Worm (Caenorhabditis elegans) whole organism, young adult: ENCODE results near the gene mab-10.

ENCODE experiments used
- B0261.1 ChIP-seq: sonication (generic microtip); optimal IDR thresholded peaks from 2 replicates; lab custom pipeline; 2016; ENCODE audit warnings: mild to moderate bottlenecking, missing genetic modification characterization, moderate library complexity, missing compliant biosample characterization
- F10E7.11 ChIP-seq: sonication (generic microtip); optimal IDR thresholded peaks from 2 replicates; lab custom pipeline; 2017; ENCODE audit warnings: mild to moderate bottlenecking, missing genetic modification characterization, moderate library complexity, missing compliant biosample characterization
- F22D6.2 ChIP-seq: sonication (generic microtip); optimal IDR thresholded peaks from 2 replicates; lab custom pipeline; 2016; ENCODE audit warnings: mild to moderate bottlenecking, missing genetic modification characterization, missing compliant biosample characterization
- F49E8.2 ChIP-seq: sonication (generic microtip); optimal IDR thresholded peaks from 3 replicates; lab custom pipeline; 2017; ENCODE audit warnings: missing genetic modification characterization, mild to moderate bottlenecking, missing compliant biosample characterization, antibody characterized with exemption, moderate library complexity; ENCODE audit not compliant: insufficient read depth
- F52B5.7 ChIP-seq: sonication (generic microtip); optimal IDR thresholded peaks from 2 replicates; lab custom pipeline; 2016; ENCODE audit warnings: mild to moderate bottlenecking, missing genetic modification characterization, missing compliant biosample characterization
- F57C9.4 ChIP-seq: sonication (generic microtip); optimal IDR thresholded peaks from 2 replicates; lab custom pipeline; 2017; ENCODE audit warnings: mild to moderate bottlenecking, missing genetic modification characterization, missing compliant biosample characterization
- K11D2.4 ChIP-seq: fragments of 200-800 bp; sonication (Bioruptor generic); IDR thresholded peaks from 2 replicates; pipeline ENCODE4 v1.3.6; 2022; ENCODE audit warnings: missing genetic modification reagents, missing genetic modification characterization, missing compliant biosample characterization
- aptf-2 ChIP-seq: fragments of 200-800 bp; sonication (Bioruptor generic); conservative IDR thresholded peaks from 2 replicates; pipeline ENCODE4 v1.3.6; 2022; ENCODE audit warnings: missing genetic modification reagents, missing genetic modification characterization, missing compliant biosample characterization
- athp-1 ChIP-seq: sonication (generic microtip); optimal IDR thresholded peaks from 2 replicates; lab custom pipeline; 2017; ENCODE audit warnings: mild to moderate bottlenecking, missing genetic modification characterization, missing compliant biosample characterization
- attf-3 ChIP-seq: fragments of 200-800 bp; sonication (Bioruptor generic); conservative IDR thresholded peaks from 2 replicates; pipeline ENCODE4 v1.3.6; 2022; ENCODE audit warnings: missing genetic modification reagents, missing genetic modification characterization, missing compliant biosample characterization
- attf-6 ChIP-seq: fragments of 200-800 bp; sonication (Bioruptor generic); IDR thresholded peaks from 2 replicates; pipeline ENCODE4 v1.3.6; 2022; ENCODE audit warnings: missing genetic modification reagents, missing genetic modification characterization, missing compliant biosample characterization
- bed-2 ChIP-seq: fragments of 200-800 bp; sonication (Bioruptor generic); IDR thresholded peaks from 2 replicates; pipeline ENCODE4 v1.3.6; 2022; ENCODE audit warnings: missing genetic modification reagents, missing genetic modification characterization, missing compliant biosample characterization
- ceh-100 ChIP-seq: fragments of 200-800 bp; sonication (Bioruptor generic); IDR thresholded peaks from 2 replicates; pipeline ENCODE4 v1.3.6; 2022; ENCODE audit warnings: missing genetic modification reagents, missing genetic modification characterization, missing compliant biosample characterization
- ceh-27 ChIP-seq: fragments of 200-800 bp; sonication (Bioruptor generic); optimal IDR thresholded peaks from 2 replicates; lab custom pipeline; 2018; ENCODE audit warnings: mild to moderate bottlenecking, missing genetic modification characterization, moderate library complexity, missing compliant biosample characterization
- ceh-91 ChIP-seq: fragments of 200-800 bp; sonication (Bioruptor generic); IDR thresholded peaks from 2 replicates; pipeline ENCODE4 v1.3.6; 2022; ENCODE audit warnings: missing genetic modification reagents, missing genetic modification characterization, missing compliant biosample characterization
- chd-7 ChIP-seq: sonication (generic microtip); optimal IDR thresholded peaks from 2 replicates; lab custom pipeline; 2016; ENCODE audit warnings: mild to moderate bottlenecking, missing genetic modification characterization, moderate library complexity, missing compliant biosample characterization
- die-1 ChIP-seq: sonication (generic microtip); optimal IDR thresholded peaks from 2 replicates; lab custom pipeline; 2016; ENCODE audit warnings: missing genotype, mild to moderate bottlenecking, missing genetic modification characterization, missing compliant biosample characterization
- dpl-1 ChIP-seq: fragments of 150-350 bp; optimal IDR thresholded peaks from 2 replicates; lab custom pipeline; 2014; ENCODE audit warnings: missing biosample characterization, missing genetic modification reagents, missing genetic modification characterization
- egl-44 ChIP-seq: fragments of 200-800 bp; sonication (Bioruptor generic); IDR thresholded peaks from 2 replicates; pipeline ENCODE4 v1.3.6; 2022; ENCODE audit warnings: missing genetic modification reagents, missing genetic modification characterization, missing compliant biosample characterization
- egrh-3 ChIP-seq: fragments of 200-800 bp; sonication (Bioruptor generic); IDR thresholded peaks from 2 replicates; pipeline ENCODE4 v1.3.6; 2022; ENCODE audit warnings: missing genetic modification reagents, missing genetic modification characterization, missing compliant biosample characterization
- ets-4 ChIP-seq: fragments of 200-800 bp; sonication (Bioruptor generic); optimal IDR thresholded peaks from 2 replicates; lab custom pipeline; 2018; ENCODE audit warnings: mild to moderate bottlenecking, missing genetic modification characterization, missing compliant biosample characterization
- hlh-12 ChIP-seq: sonication (generic microtip); optimal IDR thresholded peaks from 2 replicates; lab custom pipeline; 2016; ENCODE audit warnings: missing genetic modification characterization, missing compliant biosample characterization
- hmg-20 ChIP-seq: fragments of 200-800 bp; sonication (Bioruptor generic); IDR thresholded peaks from 2 replicates; pipeline ENCODE4 v1.3.6; 2022; ENCODE audit warnings: missing genetic modification reagents, missing genetic modification characterization, missing compliant biosample characterization
- let-607 ChIP-seq, 2 experiments: fragments of 200-800 bp in 1 of 2; sonication (Bioruptor generic) in 1 of 2; sonication (generic microtip) in 1 of 2; optimal IDR thresholded peaks; 2 replicates each; lab custom pipeline; 2016 to 2018; ENCODE audit warnings: mild to moderate bottlenecking in 2 of 2, missing compliant biosample characterization in 2 of 2, missing genetic modification characterization in 2 of 2, moderate library complexity in 2 of 2, missing genotype in 1 of 2
- lin-26 ChIP-seq: fragments of 200-800 bp; sonication (Bioruptor generic); IDR thresholded peaks from 2 replicates; pipeline ENCODE4 v1.3.6; 2022; ENCODE audit warnings: missing genetic modification reagents, missing genetic modification characterization, missing compliant biosample characterization
- lin-35 ChIP-seq, 3 experiments: fragments of 150-350 bp in 2 of 3; sonication (generic microtip) in 1 of 3; optimal IDR thresholded peaks; 2 replicates each; lab custom pipeline; 2014 to 2018; ENCODE audit warnings: missing biosample characterization in 3 of 3, missing genetic modification characterization in 3 of 3, missing genetic modification reagents in 3 of 3
- lin-40 ChIP-seq: sonication (generic microtip); optimal IDR thresholded peaks from 2 replicates; lab custom pipeline; 2016; ENCODE audit warnings: missing genetic modification characterization, mild to moderate bottlenecking, missing compliant biosample characterization, missing genotype, missing genetic modification reagents
- madf-6 ChIP-seq: fragments of 200-800 bp; sonication (Bioruptor generic); IDR thresholded peaks from 2 replicates; pipeline ENCODE4 v1.3.6; 2022; ENCODE audit warnings: missing genetic modification reagents, missing genetic modification characterization, missing compliant biosample characterization
- madf-8 ChIP-seq: fragments of 200-800 bp; sonication (Bioruptor generic); conservative IDR thresholded peaks from 2 replicates; pipeline ENCODE4 v1.3.6; 2022; ENCODE audit warnings: missing genetic modification reagents, missing genetic modification characterization, missing compliant biosample characterization
- mcd-1 ChIP-seq: fragments of 200-800 bp; sonication (Bioruptor generic); IDR thresholded peaks from 2 replicates; pipeline ENCODE4 v1.3.6; 2022; ENCODE audit warnings: missing genetic modification reagents, missing genetic modification characterization, missing compliant biosample characterization
- mxl-1 ChIP-seq: sonication (generic microtip); optimal IDR thresholded peaks from 2 replicates; lab custom pipeline; 2016; ENCODE audit warnings: missing genetic modification characterization, missing compliant biosample characterization
- nhr-27 ChIP-seq: fragments of 200-800 bp; sonication (Bioruptor generic); optimal IDR thresholded peaks from 2 replicates; lab custom pipeline; 2018; ENCODE audit warnings: mild to moderate bottlenecking, missing genetic modification characterization, moderate library complexity, missing compliant biosample characterization
- rec-8 ChIP-seq, 2 experiments: sonication (generic microtip); optimal IDR thresholded peaks; 2 replicates each; lab custom pipeline; 2016; ENCODE audit warnings: mild to moderate bottlenecking in 2 of 2, missing genetic modification characterization in 2 of 2, missing genetic modification reagents in 2 of 2, missing genotype in 2 of 2, missing biosample characterization in 1 of 2, missing compliant biosample characterization in 1 of 2, moderate library complexity in 1 of 2
- repo-1 ChIP-seq: sonication (generic microtip); optimal IDR thresholded peaks from 2 replicates; lab custom pipeline; 2017; ENCODE audit warnings: mild to moderate bottlenecking, missing genetic modification characterization, missing compliant biosample characterization
- rpc-1 ChIP-seq, 2 experiments: fragments of 150-350 bp in 1 of 2; sonication (generic microtip) in 1 of 2; optimal IDR thresholded peaks; 2 replicates each; lab custom pipeline; 2014 to 2018; ENCODE audit warnings: missing biosample characterization in 1 of 2, missing genetic modification characterization in 1 of 2, missing genetic modification reagents in 1 of 2, missing genotype in 1 of 2
- somi-1 ChIP-seq: fragments of 200-800 bp; sonication (Bioruptor generic); optimal IDR thresholded peaks from 2 replicates; lab custom pipeline; 2018; ENCODE audit warnings: mild to moderate bottlenecking, missing genetic modification characterization, missing compliant biosample characterization
- ztf-25 ChIP-seq: fragments of 200-800 bp; sonication (Bioruptor generic); IDR thresholded peaks from 2 replicates; pipeline ENCODE4 v1.3.6; 2022; ENCODE audit warnings: missing genetic modification reagents, missing genetic modification characterization, missing compliant biosample characterization

mab-10 gene

DNA sequence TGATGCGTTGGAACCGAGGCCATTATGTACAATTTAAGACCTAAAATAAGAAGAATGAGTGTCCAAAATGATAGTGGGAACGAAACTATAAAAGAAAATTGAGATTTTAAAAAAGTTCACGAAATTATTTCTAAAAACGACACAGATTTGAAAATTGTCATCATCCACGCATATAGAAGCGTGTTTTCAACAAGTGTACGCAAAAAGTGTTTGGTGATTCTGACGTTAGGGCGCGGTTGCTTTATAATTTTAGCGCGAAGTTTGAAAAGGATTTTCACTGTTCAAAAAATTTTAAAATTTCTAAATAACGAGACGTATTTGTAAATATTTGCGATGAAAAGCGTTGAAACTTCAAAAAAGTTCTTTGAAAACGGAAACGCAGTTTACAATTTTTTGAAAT is 35.5 kb downstream of the mab-10 start, which contains the start of gene cdc-48.1 (continued):
- TF ChIP-seq ceh-100 (peak; percentile 94), rpc-1 (optimal IDR thresholded peaks at IDR 0.05; lab: Kevin White, UChicago) (peak; percentile 18), rpc-1 (tag; optimal IDR thresholded peaks at IDR 0.05; lab: Kevin White, UChicago) (peak; percentile 14), madf-8 (GFP tag; lab: Robert Waterston, UW) (peak; percentile 94), mxl-1 (no peak), F52B5.7 (peak; percentile 98), somi-1 (GFP tag; lab: Kevin White, UChicago) (peak; percentile 99), attf-3 (GFP tag; lab: Robert Waterston, UW) (peak; percentile 94), hmg-20 (GFP tag; lab: Robert Waterston, UW) (peak; percentile 95), die-1 (peak; percentile 89), madf-6 (GFP tag; lab: Robert Waterston, UW) (peak; percentile 99), attf-6 (GFP tag; lab: Robert Waterston, UW) (peak; percentile 92), F49E8.2 (peak; percentile 99), F10E7.11 (tag; lab: Kevin White, UChicago) (peak; percentile 87), lin-40 (tag; lab: Kevin White, UChicago) (peak; percentile 99), hlh-12 (no peak), lin-26 (peak; percentile 95), chd-7 (peak; percentile 99), dpl-1 (GFP tag; lab: Kevin White, UChicago) (peak; percentile 100), bed-2 (GFP tag; lab: Robert Waterston, UW) (peak; percentile 95), mcd-1 (peak; percentile 100), nhr-27 (tag; lab: Kevin White, UChicago) (peak; percentile 85), B0261.1 (tag; lab: Kevin White, UChicago) (peak; percentile 48), athp-1 (tag; lab: Kevin White, UChicago) (peak; percentile 100), K11D2.4 (peak; percentile 100), ets-4 (GFP tag; lab: Kevin White, UChicago) (peak; percentile 97), F22D6.2 (tag; lab: Kevin White, UChicago) (peak; percentile 95), repo-1 (tag; lab: Kevin White, UChicago) (peak; percentile 98), rec-8 (tag; optimal IDR thresholded peaks at IDR 0.05; lab: Kevin White, UChicago) (peak; percentile 86 to 87), egl-44 (GFP tag; lab: Robert Waterston, UW) (peak; percentile 98), lin-35 (GFP tag; optimal IDR thresholded peaks at IDR 0.05; lab: Kevin White, UChicago) (peak; percentile 98 to 100 (median 100)), ceh-91 (GFP tag; lab: Robert Waterston, UW) (peak; percentile 99), let-607 (tag; optimal IDR thresholded peaks at IDR 0.05; lab: Kevin White, UChicago) (peak; percentile 98), ceh-27 (GFP tag; lab: Kevin White, UChicago) (peak; percentile 100), ztf-25 (GFP tag; lab: Robert Waterston, UW) (peak; percentile 94), egrh-3 (GFP tag; lab: Robert Waterston, UW) (peak; percentile 64; the same call in 1 of the 2 replicates), F57C9.4 (tag; lab: Kevin White, UChicago) (peak; percentile 93)
- TF ChIP-seq, all 124 proteins: peak for 114

DNA sequence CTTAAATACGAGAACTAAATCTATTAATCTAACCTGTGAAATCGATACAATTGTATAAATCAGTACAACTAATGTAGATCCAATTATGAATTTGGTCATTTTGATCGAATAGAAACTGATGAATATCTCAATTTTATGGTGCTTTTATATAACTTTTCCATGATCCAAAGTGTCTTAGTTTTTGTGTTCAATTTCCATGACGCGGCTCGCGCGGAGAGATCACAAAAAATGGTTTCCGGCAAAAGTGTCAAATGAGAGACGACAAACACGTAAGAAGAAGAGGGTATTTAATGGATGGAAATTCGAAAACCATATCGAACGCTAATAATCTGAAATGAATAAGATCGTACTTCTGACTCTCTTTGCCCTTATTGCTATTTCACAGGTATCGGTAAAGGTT is 36.7 kb downstream of the mab-10 start, which contains the start of the genes C06A1.6 and C06A1.7:
Gene C06A1.6 (minus strand): TSS at position 101 of the 400 bp plus-strand sequence.
Gene C06A1.7 (plus strand): TSS at position 314 of the 400 bp plus-strand sequence.
- no peak for TF ChIP-seq aptf-2 (GFP tag; lab: Robert Waterston, UW)
